Worm (Caenorhabditis elegans) whole organism, early embryonic: ENCODE data around the gene E01G6.1.

Experiments used
- aly-1 ChIP-seq: sonication (generic microtip); optimal IDR thresholded peaks from 2 replicates; lab custom pipeline; 2016; ENCODE audit warnings: missing genetic modification characterization, missing compliant biosample characterization
- ama-1 ChIP-seq: fragments of 150-350 bp; optimal IDR thresholded peaks from 2 replicates; lab custom pipeline; 2014
- ceh-13 ChIP-seq: fragments of 200-800 bp; sonication (Bioruptor generic); optimal IDR thresholded peaks from 2 replicates; lab custom pipeline; 2018; ENCODE audit warnings: mild to moderate bottlenecking, missing genetic modification characterization, missing compliant biosample characterization
- hmbx-1 ChIP-seq: sonication (generic microtip); optimal IDR thresholded peaks from 2 replicates; lab custom pipeline; 2016; ENCODE audit warnings: mild to moderate bottlenecking, missing genetic modification characterization, missing compliant biosample characterization
- hnd-1 ChIP-seq: sonication (generic microtip); optimal IDR thresholded peaks from 2 replicates; lab custom pipeline; 2016; ENCODE audit warnings: missing genetic modification characterization, missing compliant biosample characterization
- sea-1 ChIP-seq: fragments of 200-800 bp; sonication (Bioruptor generic); conservative IDR thresholded peaks from 2 replicates; pipeline ENCODE4 v1.3.6; 2022; ENCODE audit warnings: missing genetic modification characterization, missing compliant biosample characterization
- tbx-11 ChIP-seq: fragments of 200-800 bp; sonication (Bioruptor generic); IDR thresholded peaks from 2 replicates; pipeline ENCODE4 v1.3.6; 2022; ENCODE audit warnings: missing genetic modification characterization, missing compliant biosample characterization
- tbx-37 ChIP-seq: fragments of 200-800 bp; sonication (Bioruptor generic); conservative IDR thresholded peaks from 2 replicates; pipeline ENCODE4 v1.3.6; 2022; ENCODE audit warnings: missing genetic modification reagents, missing genetic modification characterization, missing compliant biosample characterization
- tra-4 ChIP-seq: sonication (generic microtip); optimal IDR thresholded peaks from 2 replicates; lab custom pipeline; 2017; ENCODE audit warnings: missing genetic modification characterization, missing compliant biosample characterization

- TF ChIP-seq tra-4: no peak
- no peak for TF ChIP-seq ama-1 (lab: Kevin White, UChicago)
- no peak for TF ChIP-seq aly-1
- no peak for TF ChIP-seq tbx-11 (GFP tag; lab: Robert Waterston, UW)
- no peak for TF ChIP-seq sea-1 (GFP tag; lab: Robert Waterston, UW)
- TF ChIP-seq tbx-37 (GFP tag; lab: Robert Waterston, UW): no peak
- no peak for TF ChIP-seq hmbx-1 (tag; lab: Kevin White, UChicago)
- TF ChIP-seq ceh-13 (GFP tag; lab: Kevin White, UChicago): no peak
- no peak for TF ChIP-seq hnd-1 (tag; lab: Kevin White, UChicago)
Measured at ce11 chrX:12260381-12260931, at the start of gene E01G6.1.
